Worm (Caenorhabditis elegans): ENCODE data around the gene odr-10.

- no peak for TF ChIP-seq ceh-62 (tag; optimal IDR thresholded peaks at IDR 0.05)
- TF ChIP-seq pha-4 (GFP tag; IDR thresholded peaks at IDR 0.05) = no peak
- TF ChIP-seq pha-4 (tag; optimal IDR thresholded peaks at IDR 0.05) = no peak
- TF ChIP-seq nhr-11 (tag; optimal IDR thresholded peaks at IDR 0.05) = no peak
- TF ChIP-seq ztf-11 (tag; optimal IDR thresholded peaks at IDR 0.05) = no peak
These were observed 49.5 kb upstream of the odr-10 start for ce11 chrX:6915279-6915678.

All from whole organism, L4 larva.